Fruit fly (Drosophila melanogaster): Measurements from ENCODE around the gene cmpy.

- TF ChIP-seq CTCF (optimal IDR thresholded peaks at IDR 0.05) (no peak), CG8478 (optimal IDR thresholded peaks at IDR 0.05) (no peak)
Measured at dm6 chr3L:20710475-20711177, 8.4 kb downstream of the cmpy start.

Data from S2 (cell line).